Worm (Caenorhabditis elegans) whole organism, L2 larva: ENCODE measurements around the gene metl-18.

Source experiments
- ceh-82 ChIP-seq: fragments of 150-350 bp; optimal IDR thresholded peaks from 2 replicates; lab custom pipeline; 2014; ENCODE audit warnings: missing biosample characterization, missing genetic modification characterization
- egl-27 ChIP-seq: sonication (generic microtip); optimal IDR thresholded peaks from 3 replicates; lab custom pipeline; 2017; ENCODE audit warnings: missing biosample characterization, missing genetic modification reagents, missing genetic modification characterization
- fos-1 ChIP-seq: fragments of 150-350 bp; optimal IDR thresholded peaks from 2 replicates; lab custom pipeline; 2014; ENCODE audit warnings: missing biosample characterization, missing genetic modification characterization
- lin-13 ChIP-seq: fragments of 150-350 bp; optimal IDR thresholded peaks from 2 replicates; lab custom pipeline; 2014; ENCODE audit warnings: missing biosample characterization, missing genetic modification reagents, missing genetic modification characterization
- nhr-77 ChIP-seq: fragments of 150-350 bp; optimal IDR thresholded peaks from 2 replicates; lab custom pipeline; 2014; ENCODE audit warnings: missing biosample characterization, missing genetic modification characterization
- unc-55 ChIP-seq: fragments of 150-350 bp; sonication (generic microtip); optimal IDR thresholded peaks from 3 replicates; lab custom pipeline; 2014; ENCODE audit warnings: missing biosample characterization, missing genetic modification reagents, missing genetic modification characterization
- unc-62 ChIP-seq: fragments of 150-350 bp; optimal IDR thresholded peaks from 2 replicates; lab custom pipeline; 2014; ENCODE audit warnings: missing biosample characterization, missing genetic modification reagents, missing genetic modification characterization
- ztf-4 ChIP-seq: fragments of 150-350 bp; optimal IDR thresholded peaks from 2 replicates; lab custom pipeline; 2014; ENCODE audit warnings: missing biosample characterization, missing genetic modification characterization

- TF ChIP-seq nhr-77 (tag; lab: Kevin White, UChicago) (no peak), unc-62 (no peak), unc-55 (no peak), lin-13 (no peak), fos-1 (tag; lab: Kevin White, UChicago) (no peak), egl-27 (tag; lab: Kevin White, UChicago) (no peak), ceh-82 (no peak), ztf-4 (no peak)
Measured at ce11 chrIII:3425438-3425837, at the start of gene metl-18.
